Fruit fly (Drosophila melanogaster) whole organism, embryonic: ENCODE data around the gene mRpL4.

Experiments
- Abd-B ChIP-seq: fragments of 200-800 bp; sonication (Bioruptor generic); optimal IDR thresholded peaks from 2 replicates; lab custom pipeline; 2018; ENCODE audit warnings: missing biosample characterization, mild to moderate bottlenecking, missing genetic modification characterization, moderate library complexity
- CG10654 ChIP-seq: fragments of 200-800 bp; sonication (Bioruptor generic); optimal IDR thresholded peaks from 2 replicates; lab custom pipeline; 2016; ENCODE audit warnings: missing biosample characterization, missing genetic modification characterization
- CG11456 ChIP-seq: fragments of 200-800 bp; sonication (Bioruptor generic); IDR thresholded peaks from 3 replicates; pipeline ENCODE4 v1.3.6; 2022; ENCODE audit warnings: missing biosample characterization, missing genetic modification characterization
- CG11504 ChIP-seq: fragments of 200-800 bp; sonication (Bioruptor generic); optimal IDR thresholded peaks from 3 replicates; lab custom pipeline; 2019; ENCODE audit warnings: missing biosample characterization, mild to moderate bottlenecking, missing genetic modification characterization, moderate library complexity
- CG11696 ChIP-seq: fragments of 200-800 bp; sonication (Bioruptor generic); IDR thresholded peaks from 2 replicates; pipeline ENCODE4 v1.3.6; 2022; ENCODE audit warnings: missing biosample characterization, missing genetic modification characterization
- CG12071 ChIP-seq: fragments of 200-800 bp; sonication (Bioruptor generic); optimal IDR thresholded peaks from 3 replicates; lab custom pipeline; 2018; ENCODE audit warnings: missing biosample characterization, mild to moderate bottlenecking, missing genetic modification characterization
- CG12155 ChIP-seq: fragments of 200-800 bp; sonication (Bioruptor generic); optimal IDR thresholded peaks from 3 replicates; lab custom pipeline; 2016; ENCODE audit warnings: missing biosample characterization, missing genetic modification characterization
- CG15269 ChIP-seq: fragments of 200-800 bp; sonication (Bioruptor generic); optimal IDR thresholded peaks from 2 replicates; lab custom pipeline; 2018; ENCODE audit warnings: missing biosample characterization, mild to moderate bottlenecking, missing genetic modification characterization, moderate library complexity
- CG17568 ChIP-seq: fragments of 200-800 bp; sonication (Bioruptor generic); optimal IDR thresholded peaks from 2 replicates; lab custom pipeline; 2018; ENCODE audit warnings: missing biosample characterization, mild to moderate bottlenecking, missing genetic modification characterization, moderate library complexity
- CG2875 ChIP-seq: fragments of 200-800 bp; sonication (Bioruptor generic); optimal IDR thresholded peaks from 2 replicates; lab custom pipeline; 2017; ENCODE audit warnings: missing biosample characterization, mild to moderate bottlenecking, missing genetic modification characterization, missing genetic modification reagents
- CG30020 ChIP-seq: fragments of 200-800 bp; optimal IDR thresholded peaks from 2 replicates; lab custom pipeline; 2019; ENCODE audit warnings: missing biosample characterization, mild to moderate bottlenecking, missing genetic modification characterization, moderate library complexity
- CG4730 ChIP-seq: fragments of 200-800 bp; sonication (Bioruptor generic); IDR thresholded peaks from 2 replicates; pipeline ENCODE4 v1.3.6; 2022; ENCODE audit warnings: missing biosample characterization, missing genetic modification characterization
- CG5180 ChIP-seq: fragments of 200-800 bp; sonication (Bioruptor generic); optimal IDR thresholded peaks from 3 replicates; lab custom pipeline; 2017; ENCODE audit warnings: missing biosample characterization, missing genetic modification characterization, mild to moderate bottlenecking, moderate library complexity, missing genetic modification reagents
- CG6813 ChIP-seq: fragments of 200-800 bp; sonication (Bioruptor generic); optimal IDR thresholded peaks from 2 replicates; lab custom pipeline; 2017; ENCODE audit warnings: missing biosample characterization, missing genetic modification characterization, mild to moderate bottlenecking, moderate library complexity, missing genetic modification reagents
- CG7556 ChIP-seq: fragments of 200-800 bp; sonication (Bioruptor generic); optimal IDR thresholded peaks from 2 replicates; lab custom pipeline; 2017; ENCODE audit warnings: missing biosample characterization, mild to moderate bottlenecking, missing genetic modification characterization
- CG7987 ChIP-seq: fragments of 200-800 bp; sonication (Bioruptor generic); optimal IDR thresholded peaks from 2 replicates; lab custom pipeline; 2018; ENCODE audit warnings: missing biosample characterization, mild to moderate bottlenecking, missing genetic modification characterization, moderate library complexity
- CG9817 ChIP-seq: fragments of 200-800 bp; sonication (Bioruptor generic); optimal IDR thresholded peaks from 2 replicates; lab custom pipeline; 2018; ENCODE audit warnings: missing biosample characterization, mild to moderate bottlenecking, missing genetic modification characterization, moderate library complexity
- CHES-1-like ChIP-seq: fragments of 200-800 bp; sonication (Bioruptor generic); optimal IDR thresholded peaks from 2 replicates; lab custom pipeline; 2016; ENCODE audit warnings: missing biosample characterization, missing genetic modification characterization
- Deaf1 ChIP-seq: fragments of 200-800 bp; optimal IDR thresholded peaks from 3 replicates; lab custom pipeline; 2019; ENCODE audit warnings: missing biosample characterization, mild to moderate bottlenecking, missing genetic modification characterization, moderate library complexity
- Ets65A ChIP-seq: fragments of 200-800 bp; sonication (Bioruptor generic); peaks from one replicate; lab custom pipeline; 2016; ENCODE audit warnings: missing biosample characterization, missing genetic modification characterization
- H15 ChIP-seq: fragments of 200-800 bp; sonication (Bioruptor generic); IDR thresholded peaks from 3 replicates; pipeline ENCODE4 v1.3.6; 2022; ENCODE audit warnings: missing biosample characterization, missing genetic modification characterization
- HmgZ ChIP-seq: fragments of 200-800 bp; sonication (Bioruptor generic); optimal IDR thresholded peaks from 2 replicates; lab custom pipeline; 2018; ENCODE audit warnings: missing biosample characterization, mild to moderate bottlenecking, missing genetic modification characterization
- Hr39 ChIP-seq: fragments of >200 bp; optimal IDR thresholded peaks from 2 replicates; lab custom pipeline; 2017
- Jarid2 ChIP-seq: fragments of 200-800 bp; sonication (Bioruptor generic); optimal IDR thresholded peaks from 3 replicates; lab custom pipeline; 2017; ENCODE audit warnings: mild to moderate bottlenecking, missing biosample characterization, missing genetic modification reagents, missing genetic modification characterization
- Mad ChIP-seq: fragments of 200-800 bp; sonication (Bioruptor generic); optimal IDR thresholded peaks from 2 replicates; lab custom pipeline; 2016; ENCODE audit warnings: missing biosample characterization, missing genetic modification characterization
- Mes4 ChIP-seq: fragments of 200-800 bp; sonication (Bioruptor generic); optimal IDR thresholded peaks from 2 replicates; lab custom pipeline; 2016; ENCODE audit warnings: missing biosample characterization, missing genetic modification characterization
- Six4 ChIP-seq: fragments of 200-800 bp; sonication (Bioruptor generic); optimal IDR thresholded peaks from 2 replicates; lab custom pipeline; 2016; ENCODE audit warnings: missing biosample characterization, missing genetic modification characterization
- Sry-β ChIP-seq: fragments of 200-800 bp; sonication (Bioruptor generic); optimal IDR thresholded peaks from 2 replicates; lab custom pipeline; 2018; ENCODE audit warnings: missing biosample characterization, mild to moderate bottlenecking, missing genetic modification characterization, moderate library complexity
- Sry-δ ChIP-seq: fragments of 200-800 bp; sonication (Bioruptor generic); optimal IDR thresholded peaks from 2 replicates; lab custom pipeline; 2016; ENCODE audit warnings: missing biosample characterization, missing genetic modification characterization
- ab ChIP-seq: fragments of 200-800 bp; sonication (Bioruptor generic); optimal IDR thresholded peaks from 2 replicates; lab custom pipeline; 2016; ENCODE audit warnings: missing biosample characterization, missing genetic modification characterization
- crc ChIP-seq: fragments of 200-800 bp; sonication (Bioruptor generic); optimal IDR thresholded peaks from 2 replicates; lab custom pipeline; 2016; ENCODE audit warnings: missing biosample characterization, missing genetic modification characterization
- cwo ChIP-seq: fragments of 200-800 bp; sonication (Bioruptor generic); optimal IDR thresholded peaks from 3 replicates; lab custom pipeline; 2017; ENCODE audit warnings: missing biosample characterization, missing genetic modification characterization, mild to moderate bottlenecking, moderate library complexity, missing genetic modification reagents
- disco-r ChIP-seq: fragments of 200-800 bp; sonication (Bioruptor generic); optimal IDR thresholded peaks from 2 replicates; lab custom pipeline; 2016; ENCODE audit warnings: missing biosample characterization, missing genetic modification characterization
- gce ChIP-seq: fragments of 200-800 bp; sonication (Bioruptor generic); IDR thresholded peaks from 3 replicates; pipeline ENCODE4 v1.3.6; 2022; ENCODE audit warnings: missing biosample characterization, missing genetic modification characterization
- gcm2 ChIP-seq: fragments of 200-800 bp; sonication (Bioruptor generic); optimal IDR thresholded peaks from 2 replicates; lab custom pipeline; 2016; ENCODE audit warnings: missing biosample characterization, missing genetic modification characterization
- grn ChIP-seq: fragments of 200-800 bp; sonication (Bioruptor generic); optimal IDR thresholded peaks from 3 replicates; lab custom pipeline; 2017; ENCODE audit warnings: missing biosample characterization, missing genetic modification characterization
- ind ChIP-seq: fragments of 200-800 bp; sonication (Bioruptor generic); optimal IDR thresholded peaks from 3 replicates; lab custom pipeline; 2016; ENCODE audit warnings: missing biosample characterization, missing genetic modification characterization
- lilli ChIP-seq: fragments of 200-800 bp; sonication (Bioruptor generic); optimal IDR thresholded peaks from 3 replicates; lab custom pipeline; 2016; ENCODE audit warnings: missing biosample characterization, missing genetic modification characterization
- mld ChIP-seq: fragments of 200-800 bp; sonication (Bioruptor generic); IDR thresholded peaks from 3 replicates; pipeline ENCODE4 v1.3.6; 2022; ENCODE audit warnings: missing biosample characterization, missing genetic modification characterization; ENCODE audit not compliant: partially characterized antibody
- otp ChIP-seq: fragments of 200-800 bp; sonication (Bioruptor generic); IDR thresholded peaks from 3 replicates; pipeline ENCODE4, ENCODE4 v1.3.6; 2022; ENCODE audit warnings: missing biosample characterization, missing genetic modification characterization
- phol ChIP-seq: fragments of 200-800 bp; sonication (Bioruptor generic); optimal IDR thresholded peaks from 3 replicates; lab custom pipeline; 2018; ENCODE audit warnings: missing biosample characterization, mild to moderate bottlenecking, missing genetic modification characterization, moderate library complexity
- pnt ChIP-seq: fragments of 200-800 bp; sonication (Bioruptor generic); optimal IDR thresholded peaks from 3 replicates; lab custom pipeline; 2016; ENCODE audit warnings: missing biosample characterization, missing genetic modification characterization
- rib ChIP-seq: fragments of 200-800 bp; sonication (Bioruptor generic); IDR thresholded peaks from 2 replicates; pipeline ENCODE4 v1.3.6; 2022; ENCODE audit warnings: missing biosample characterization, missing genetic modification characterization
- ro ChIP-seq: fragments of 200-800 bp; sonication (Bioruptor generic); IDR thresholded peaks from 2 replicates; pipeline ENCODE4 v1.3.6; 2022; ENCODE audit warnings: missing biosample characterization, missing genetic modification characterization
- tio ChIP-seq: fragments of 200-800 bp; sonication (Bioruptor generic); optimal IDR thresholded peaks from 2 replicates; lab custom pipeline; 2017; ENCODE audit warnings: missing biosample characterization, missing genetic modification characterization, inconsistent platforms
- yki ChIP-seq: fragments of >200 bp; optimal IDR thresholded peaks from 3 replicates; lab custom pipeline; 2018
- z ChIP-seq: fragments of 200-800 bp; sonication (Bioruptor generic); IDR thresholded peaks from 3 replicates; pipeline ENCODE4 v1.3.6; 2022; ENCODE audit warnings: missing biosample characterization, missing genetic modification characterization

The mRpL4 gene

DNA sequence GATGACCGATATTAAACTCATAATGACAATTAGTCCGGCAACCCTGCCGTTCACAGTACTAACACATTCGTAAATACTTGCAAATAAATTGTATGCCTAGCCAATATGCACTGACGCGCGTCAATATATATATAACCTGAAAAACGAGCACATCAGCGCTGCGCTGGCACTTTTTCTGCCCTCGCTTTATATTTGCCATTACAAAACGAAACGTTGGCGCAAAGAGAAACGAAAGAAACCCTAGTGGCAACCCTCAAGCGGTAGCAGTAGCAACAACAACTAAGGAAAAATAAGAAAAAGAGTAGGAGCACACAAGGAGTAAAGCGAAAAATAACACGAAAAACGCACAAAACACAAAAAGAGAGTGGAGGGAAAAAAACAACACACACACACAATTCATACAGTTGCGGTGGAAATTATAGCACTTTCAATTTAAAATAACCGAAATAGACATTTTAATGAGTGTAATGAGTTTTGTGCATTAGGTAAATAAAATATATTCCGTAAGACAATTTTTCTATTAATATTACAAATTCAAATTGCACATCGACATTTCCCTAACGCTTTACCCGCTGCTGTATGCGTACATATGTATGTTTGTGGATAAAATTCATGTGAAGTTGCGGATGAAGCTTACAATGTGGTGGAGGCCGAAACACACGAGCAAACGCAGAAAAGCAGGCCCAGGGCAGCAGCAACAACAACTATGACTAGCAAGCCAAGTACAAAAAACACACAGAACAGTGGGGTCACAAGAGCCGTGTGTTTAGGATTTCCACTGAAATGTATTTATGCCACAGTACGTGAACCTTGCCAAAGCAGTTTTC is 22.0 kb upstream of the mRpL4 start (continued):
- TF ChIP-seq lilli (GFP tag; lab: Kevin White, UChicago) (peak; percentile 99), CG17568 (GFP tag; lab: Kevin White, UChicago) (peak; percentile 99)

DNA sequence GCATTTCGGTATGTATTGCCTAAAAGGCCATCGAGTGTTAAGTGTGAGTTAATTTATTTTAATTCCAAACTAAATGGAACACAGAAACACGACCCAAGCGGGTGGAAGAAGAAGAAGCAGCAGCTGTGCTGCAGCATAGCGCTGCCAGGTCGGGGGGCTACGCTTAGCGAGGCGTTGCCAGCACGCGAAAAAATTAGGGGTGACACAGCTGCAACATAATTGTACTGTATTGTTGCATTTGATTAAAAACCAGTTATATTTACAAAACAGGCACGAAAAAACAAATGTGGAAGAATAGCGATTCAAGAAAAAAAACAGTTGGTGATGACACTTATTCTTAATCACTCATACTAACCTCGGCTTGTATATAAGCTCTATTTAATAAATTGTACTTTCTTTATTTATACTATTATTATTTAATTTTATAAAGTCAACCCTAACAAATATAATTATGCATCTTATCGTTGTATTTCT is 21.3 kb upstream of the mRpL4 start:
- TF ChIP-seq otp (GFP tag; lab: Robert Waterston, UW) (no peak), tio (peak; percentile 65), CG11456 (GFP tag; lab: Robert Waterston, UW) (peak; percentile 87), CG4730 (GFP tag; lab: Robert Waterston, UW) (peak; percentile 69), yki (lab: Kevin White, UChicago) (no peak), ab (GFP tag; lab: Kevin White, UChicago) (peak; percentile 46), CG12071 (no peak), ro (GFP tag; lab: Robert Waterston, UW) (peak; percentile 50), gcm2 (peak; percentile 22), HmgZ (tag; lab: Kevin White, UChicago) (peak; percentile 73), CG9817 (peak; percentile 69), Jarid2 (GFP tag; lab: Kevin White, UChicago) (no peak), cwo (GFP tag; lab: Kevin White, UChicago) (peak; percentile 58), Mes4 (GFP tag; lab: Kevin White, UChicago) (no peak), CG15269 (tag; lab: Kevin White, UChicago) (no peak), CHES-1-like (peak; percentile 40), grn (GFP tag; lab: Kevin White, UChicago) (no peak), Sry-β (GFP tag; lab: Kevin White, UChicago) (peak; percentile 11), CG11696 (GFP tag; lab: Robert Waterston, UW) (0 out of 2 replicates have a peak, but pooled peaks have one; percentile 26), Six4 (GFP tag; lab: Kevin White, UChicago) (no peak), crc (peak; percentile 29), CG6813 (GFP tag; lab: Kevin White, UChicago) (peak; percentile 56), CG12155 (GFP tag; lab: Kevin White, UChicago) (peak; percentile 64), CG2875 (GFP tag; lab: Kevin White, UChicago) (no peak), H15 (GFP tag; lab: Robert Waterston, UW) (peak; percentile 74), disco-r (GFP tag; lab: Kevin White, UChicago) (no peak), rib (GFP tag; lab: Robert Waterston, UW) (peak; percentile 41; the same call in 1 of the 2 replicates), gce (peak; percentile 68; the same call in 1 of the 3 replicates), CG5180 (GFP tag; lab: Kevin White, UChicago) (no peak), phol (tag; lab: Kevin White, UChicago) (peak; percentile 82), Sry-δ (GFP tag; lab: Kevin White, UChicago) (peak; percentile 87), Deaf1 (tag; lab: Kevin White, UChicago) (no peak), Mad (peak; percentile 43), Abd-B (GFP tag; lab: Kevin White, UChicago) (no peak), pnt (GFP tag; lab: Kevin White, UChicago) (peak; percentile 63), CG11504 (tag; lab: Kevin White, UChicago) (no peak), CG30020 (tag; lab: Kevin White, UChicago) (peak; percentile 42), mld (GFP tag; lab: Robert Waterston, UW) (peak; percentile 44; the same call in 1 of the 3 replicates), z (GFP tag; lab: Robert Waterston, UW) (no peak), ind (GFP tag; lab: Kevin White, UChicago) (peak; percentile 75), CG7987 (GFP tag; lab: Kevin White, UChicago) (no peak), Hr39 (lab: Kevin White, UChicago) (no peak), CG10654 (GFP tag; lab: Kevin White, UChicago) (peak; percentile 65), Ets65A (GFP tag; lab: Kevin White, UChicago) (peak; percentile 97), CG17568 (GFP tag; lab: Kevin White, UChicago) (no peak), CG7556 (GFP tag; lab: Kevin White, UChicago) (peak; percentile 51)
